Fruit fly (Drosophila melanogaster): ENCODE results near the gene spen.

spen gene

DNA sequence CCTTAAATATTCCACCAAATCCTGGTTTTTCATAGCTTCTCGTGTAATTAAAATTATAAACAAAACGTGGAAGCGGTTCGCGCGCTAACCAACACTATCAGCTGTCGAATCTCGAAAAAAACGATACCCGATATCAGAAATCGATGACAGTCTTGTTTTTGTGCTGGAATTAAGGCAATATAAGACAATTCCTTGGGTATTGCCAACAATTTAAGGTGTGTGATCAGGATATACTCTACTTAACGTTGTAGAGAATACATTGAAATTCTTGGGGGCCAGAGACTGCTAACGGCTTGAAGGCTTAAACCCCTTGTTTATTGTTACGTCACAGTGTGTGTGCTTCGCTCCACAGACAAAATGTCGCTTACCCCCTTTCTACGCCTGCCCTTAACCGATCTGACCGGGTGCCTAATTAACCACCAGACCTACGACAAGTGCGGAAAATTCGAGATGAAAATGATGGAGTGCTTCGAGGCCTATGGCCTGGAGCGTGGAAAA lies 3.6 kb upstream of the spen start, which contains the start of gene Pus10:
Gene Pus10, minus strand, starts transcription at position 91 of the 498 bp plus-strand sequence.
- no peak for TF ChIP-seq CG17801 (GFP tag; optimal IDR thresholded peaks at IDR 0.05; ENCODE audit: partially characterized antibody)

DNA sequence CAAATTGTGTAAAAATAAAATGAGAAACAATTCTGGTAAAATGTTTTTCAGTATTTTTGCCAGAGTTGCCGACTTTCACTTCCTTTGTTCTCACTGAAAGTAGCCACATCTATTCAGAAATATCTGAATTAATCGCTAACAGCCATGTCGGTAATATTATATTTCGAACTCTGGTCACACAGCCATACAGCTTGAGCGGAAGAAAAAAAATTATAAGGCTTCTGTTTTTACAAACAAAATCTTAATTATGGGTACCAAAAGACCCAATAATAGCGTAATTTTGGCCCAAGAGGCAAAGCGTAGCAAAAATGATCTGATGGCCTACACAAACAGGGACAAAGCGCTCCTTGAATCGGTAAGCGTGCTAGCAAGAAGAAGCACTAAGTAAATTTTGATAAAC lies 2.8 kb upstream of the spen start, which contains the start of gene CG3436:
Gene CG3436, plus strand, starts transcription at position 36 of the 400 bp plus-strand sequence.
- TF ChIP-seq CG17801 (GFP tag; optimal IDR thresholded peaks at IDR 0.05; ENCODE audit: partially characterized antibody), result peak; percentile 42

- peak; percentile 91 for TF ChIP-seq CG17801 (GFP tag; optimal IDR thresholded peaks at IDR 0.05; ENCODE audit: partially characterized antibody)
Measured at dm6 chr2L:160581-161452, 2.0 kb downstream of the spen start.

dm6 chr2L:161453-162175 lies 2.8 kb downstream of the spen start:
- peak; percentile 95 for TF ChIP-seq CG17801 (GFP tag; optimal IDR thresholded peaks at IDR 0.05; ENCODE audit: partially characterized antibody)

DNA sequence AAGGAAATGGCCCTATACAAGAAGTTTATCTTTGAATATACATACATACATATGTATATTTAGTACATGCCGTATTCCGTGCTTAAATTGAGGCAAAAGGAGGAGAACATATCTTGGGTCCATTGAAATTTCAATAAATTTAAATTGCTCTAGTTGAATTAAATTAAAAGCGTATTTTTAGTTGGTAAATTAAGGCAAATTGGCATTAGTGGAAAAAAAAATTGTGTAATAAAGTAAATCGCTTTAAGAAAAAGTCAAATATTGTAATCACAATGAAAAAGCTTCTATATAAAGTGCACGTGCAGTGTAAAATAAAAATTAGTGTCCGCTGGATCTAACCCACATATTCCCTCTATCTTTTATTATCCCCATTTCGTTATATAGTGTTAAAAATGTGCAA lies 3.4 kb downstream of the spen start:
- no peak for TF ChIP-seq CG17801 (GFP tag; optimal IDR thresholded peaks at IDR 0.05; ENCODE audit: partially characterized antibody)

- no peak for TF ChIP-seq CG17801 (GFP tag; optimal IDR thresholded peaks at IDR 0.05; ENCODE audit: partially characterized antibody)
Measured at dm6 chr2L:163229-163628, 4.4 kb downstream of the spen start.

DNA sequence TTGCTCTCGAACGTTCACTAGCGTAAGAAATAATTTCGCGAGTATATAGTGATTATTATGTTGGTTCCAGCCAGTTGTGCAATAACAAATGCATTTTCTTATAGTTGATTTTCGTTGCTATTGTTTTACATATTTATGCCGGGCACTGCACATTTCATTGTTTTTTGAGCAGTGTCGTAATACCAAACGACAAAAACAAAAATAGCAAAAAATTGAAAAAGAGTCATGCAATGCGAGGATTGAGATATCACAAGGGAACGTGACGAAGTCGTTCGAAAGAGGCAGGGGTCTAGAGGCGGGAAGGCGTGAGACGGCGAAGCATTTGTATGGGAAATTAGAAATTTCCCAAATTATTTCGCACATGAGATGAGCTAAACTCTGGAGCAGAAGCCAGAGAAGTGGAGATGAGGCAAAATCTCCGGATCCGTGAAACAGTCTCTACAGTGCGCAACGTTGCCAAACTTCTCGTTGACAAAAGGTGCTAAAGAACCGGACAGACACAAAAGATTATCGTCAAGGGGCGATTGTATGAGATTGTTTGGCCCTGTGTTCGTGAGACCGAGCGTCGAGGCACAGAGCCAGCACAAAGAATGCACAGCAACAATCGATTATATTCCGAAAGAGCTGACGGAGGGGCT lies 6.5 kb downstream of the spen start:
- TF ChIP-seq CG17801 (GFP tag; optimal IDR thresholded peaks at IDR 0.05; ENCODE audit: partially characterized antibody), result peak; percentile 1

DNA sequence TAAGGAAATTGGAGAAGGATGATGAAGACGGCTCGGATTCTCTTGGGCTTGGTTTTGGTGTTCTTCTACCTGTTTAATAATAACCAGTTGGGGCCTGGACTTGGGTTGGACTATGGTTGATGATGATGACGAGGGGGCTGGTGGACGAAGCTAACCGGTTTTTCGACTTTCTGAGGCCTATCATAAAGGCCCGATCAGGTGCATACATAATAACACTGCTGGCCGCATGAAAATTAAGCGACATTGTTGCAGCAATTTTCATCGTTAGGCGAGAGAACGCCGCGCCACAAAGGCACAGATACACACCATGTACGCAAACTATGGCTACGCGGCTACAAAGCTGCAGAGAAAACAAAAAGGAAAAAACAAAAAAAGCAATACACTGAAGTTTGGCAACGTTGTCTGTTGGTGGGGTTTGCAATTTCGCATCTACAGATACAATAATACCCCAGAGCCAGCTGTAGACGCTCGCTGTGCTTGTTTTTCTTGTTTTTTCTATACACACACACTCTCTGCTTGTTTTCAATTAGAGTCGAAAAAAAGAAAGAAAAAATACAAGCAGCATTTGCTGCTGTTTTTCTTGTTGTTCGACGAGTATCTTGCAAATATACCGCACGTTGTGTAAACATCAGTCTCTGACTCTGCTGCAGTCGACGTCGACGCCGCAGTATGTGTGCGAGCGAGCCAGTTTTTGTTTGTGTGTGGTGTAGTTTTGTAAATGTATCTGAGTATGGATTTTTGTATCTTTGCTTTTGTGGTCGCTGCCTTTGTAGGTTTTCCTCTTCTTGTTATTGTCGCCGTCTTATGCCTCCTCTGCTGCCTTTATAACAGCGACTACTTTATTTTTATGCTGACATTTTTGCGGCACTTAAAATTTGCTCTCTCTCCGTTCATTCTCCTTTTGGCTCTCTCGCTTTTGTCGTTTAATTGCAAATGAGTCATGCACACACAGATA lies 7.6 kb downstream of the spen start:
- TF ChIP-seq CG17801 (GFP tag; optimal IDR thresholded peaks at IDR 0.05; ENCODE audit: partially characterized antibody), result peak; percentile 97

DNA sequence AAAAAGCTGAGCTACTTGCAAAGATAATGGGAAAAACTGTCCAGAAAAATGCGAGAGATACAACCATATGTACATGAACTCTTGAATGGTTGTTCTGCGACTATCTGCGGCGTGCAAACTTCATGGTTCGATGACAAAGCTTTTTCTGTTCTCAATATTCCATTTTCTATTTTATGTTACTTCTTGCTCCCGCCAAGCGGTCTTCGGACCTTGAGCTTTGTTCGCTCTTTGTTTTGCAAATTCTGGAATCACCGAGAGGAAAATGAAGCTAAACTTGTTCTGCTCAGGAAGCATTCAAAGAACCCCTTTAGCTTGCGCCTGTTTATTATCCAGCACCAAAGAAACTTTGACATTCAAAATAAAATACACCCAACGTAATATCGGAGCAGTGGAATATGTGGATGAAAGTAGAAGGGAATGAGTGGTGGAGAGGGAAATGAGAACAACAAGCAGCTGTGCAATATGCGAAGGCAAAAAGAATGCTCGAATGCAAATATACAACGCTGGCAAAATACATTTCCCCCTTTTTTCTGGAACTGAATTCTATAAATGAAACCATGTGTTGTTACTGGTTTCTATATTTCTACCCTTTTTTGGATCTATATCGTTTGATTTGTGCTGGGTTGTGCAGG lies 9.6 kb downstream of the spen start:
- TF ChIP-seq CG17801 (GFP tag; optimal IDR thresholded peaks at IDR 0.05; ENCODE audit: partially characterized antibody), result no peak

DNA sequence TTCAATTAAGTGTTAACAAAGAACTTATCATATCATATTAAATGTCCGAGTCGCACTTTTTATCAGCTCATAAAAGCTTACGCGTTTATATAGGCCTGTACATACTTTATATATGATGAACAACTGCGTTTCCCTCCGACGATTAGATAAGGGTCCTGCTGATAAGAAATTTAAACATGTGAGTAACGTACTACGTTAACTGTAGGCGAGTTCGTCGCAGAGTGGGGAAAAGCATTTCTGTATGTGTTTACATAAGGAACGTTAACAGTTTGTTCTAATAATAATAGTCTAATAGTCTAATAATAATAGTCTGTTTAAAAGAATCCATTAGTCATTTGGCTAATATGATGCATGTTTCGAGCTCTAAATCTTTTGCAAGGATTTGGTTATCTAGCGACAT lies 11.6 kb downstream of the spen start:
- TF ChIP-seq CG17801 (GFP tag; optimal IDR thresholded peaks at IDR 0.05; ENCODE audit: partially characterized antibody), result no peak

DNA sequence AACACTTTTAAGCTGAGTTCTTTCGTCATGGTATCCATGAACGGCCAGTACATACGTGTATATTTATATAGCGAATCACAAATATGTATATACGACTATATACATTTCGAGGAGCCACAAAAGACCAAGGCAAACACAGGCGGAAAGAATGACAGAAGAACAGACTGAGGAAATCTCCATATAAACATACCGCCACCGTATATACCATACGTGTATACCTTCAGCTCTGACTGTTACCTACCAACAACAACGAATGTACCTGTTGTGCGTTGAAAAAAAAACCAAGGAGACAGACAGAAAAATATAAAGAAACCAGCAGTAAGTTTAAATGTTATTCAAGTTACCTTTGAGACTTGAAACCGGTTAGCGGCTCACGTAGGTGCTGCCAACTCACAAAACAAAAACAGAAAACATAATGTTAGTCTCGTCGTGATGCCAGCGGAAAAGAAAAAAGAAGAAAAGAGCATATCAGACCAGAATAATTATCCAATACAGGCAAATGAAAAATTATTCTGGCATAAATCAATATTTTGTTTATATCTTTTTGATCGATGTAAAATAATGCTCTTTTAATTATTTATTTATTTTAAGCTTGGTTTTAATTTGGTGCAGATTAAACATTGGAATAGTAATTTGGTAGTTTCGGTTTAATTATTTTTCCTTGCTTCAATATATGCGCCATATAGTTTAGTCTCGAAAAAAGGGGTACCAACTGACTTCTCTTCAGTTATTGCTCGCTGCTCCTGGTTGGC lies 12.8 kb downstream of the spen start:
- TF ChIP-seq CG17801 (GFP tag; optimal IDR thresholded peaks at IDR 0.05; ENCODE audit: partially characterized antibody), result no peak

dm6 chr2L:175727-176126 lies 16.9 kb downstream of the spen start:
- TF ChIP-seq CG17801 (GFP tag; optimal IDR thresholded peaks at IDR 0.05; ENCODE audit: partially characterized antibody), result no peak

DNA sequence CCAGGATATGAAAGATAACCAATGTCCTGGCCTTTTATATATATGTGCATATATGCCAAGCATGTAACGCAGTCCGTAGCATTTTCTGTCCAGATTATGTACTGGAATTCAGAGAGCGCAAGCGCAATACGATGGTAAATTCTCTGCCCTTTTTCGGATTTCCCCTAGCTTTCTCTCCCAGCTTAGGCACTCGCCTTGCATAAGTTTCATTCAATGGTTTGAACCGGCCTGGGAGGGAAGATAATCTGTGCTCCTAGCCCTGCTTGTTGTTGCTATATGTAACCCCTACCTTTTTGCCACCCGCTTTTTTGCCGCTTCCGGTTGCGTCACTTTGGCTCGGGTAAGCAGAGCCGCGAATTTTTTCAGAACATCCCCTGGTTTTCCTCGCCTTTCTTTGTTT lies 20.3 kb downstream of the spen start:
- TF ChIP-seq CG17801 (GFP tag; optimal IDR thresholded peaks at IDR 0.05; ENCODE audit: partially characterized antibody), result no peak

Measured in ovary, adult (tissue).